Worm (Caenorhabditis elegans): ENCODE measurements around the gene mrpl-18.

- TF ChIP-seq C16A3.4 (tag; optimal IDR thresholded peaks at IDR 0.05), result no peak
- no peak for TF ChIP-seq rnt-1 (tag; optimal IDR thresholded peaks at IDR 0.05)
- no peak for TF ChIP-seq ceh-8 (GFP tag; optimal IDR thresholded peaks at IDR 0.05)
- no peak for TF ChIP-seq nhr-237 (tag; optimal IDR thresholded peaks at IDR 0.05)
- TF ChIP-seq sup-37 (GFP tag; optimal IDR thresholded peaks at IDR 0.05), result no peak
- TF ChIP-seq unc-62 (GFP tag; optimal IDR thresholded peaks at IDR 0.05), result no peak
- no peak for TF ChIP-seq snpc-4 (tag; optimal IDR thresholded peaks at IDR 0.05)
- TF ChIP-seq pag-3 (tag; optimal IDR thresholded peaks at IDR 0.05; ENCODE audit: borderline replicate concordance, insufficient read depth), result no peak
- no peak for TF ChIP-seq efl-1 (optimal IDR thresholded peaks at IDR 0.05)
- TF ChIP-seq efl-1 (GFP tag; optimal IDR thresholded peaks at IDR 0.05 in 1 of 2), result no peak
- TF ChIP-seq ceh-82 (tag; optimal IDR thresholded peaks at IDR 0.05), result no peak
- TF ChIP-seq fkh-4 (tag; optimal IDR thresholded peaks at IDR 0.05; ENCODE audit: borderline replicate concordance), result no peak
These were observed 18.5 kb downstream of the mrpl-18 start, which contains the start of gene bath-42 for ce11 chrIII:8163283-8163682.

Data from whole organism, L1 larva.